Worm (Caenorhabditis elegans): ENCODE results near the gene nhr-234.
A peak's percentile ranks its signal among the peaks of the same experiment; 100 is the strongest.

Gene nhr-234

ce11 chrII:12666042-12666441 is 29.6 kb downstream of the nhr-234 start:
- TF ChIP-seq ceh-13 (GFP tag; optimal IDR thresholded peaks at IDR 0.05) (no peak), flt-1 (GFP tag; IDR thresholded peaks at IDR 0.05) (no peak), aly-1 (tag; optimal IDR thresholded peaks at IDR 0.05) (no peak), ceh-36 (tag; optimal IDR thresholded peaks at IDR 0.05) (no peak), tra-4 (tag; optimal IDR thresholded peaks at IDR 0.05) (no peak), tbx-11 (GFP tag; IDR thresholded peaks at IDR 0.05) (no peak), F13C5.2 (tag; optimal IDR thresholded peaks at IDR 0.05) (no peak), sea-1 (GFP tag; conservative IDR thresholded peaks at IDR 0.05) (no peak), hmbx-1 (tag; optimal IDR thresholded peaks at IDR 0.05) (no peak), pes-1 (GFP tag; IDR thresholded peaks at IDR 0.05) (no peak), B0310.2 (tag; optimal IDR thresholded peaks at IDR 0.05) (no peak), hnd-1 (tag; optimal IDR thresholded peaks at IDR 0.05) (no peak), hmg-4 (GFP tag; optimal IDR thresholded peaks at IDR 0.05) (no peak)

- no peak for TF ChIP-seq hnd-1 (tag; optimal IDR thresholded peaks at IDR 0.05)
- no peak for TF ChIP-seq ets-7 (tag; optimal IDR thresholded peaks at IDR 0.05)
- no peak for TF ChIP-seq F13C5.2 (tag; optimal IDR thresholded peaks at IDR 0.05)
- no peak for TF ChIP-seq B0310.2 (tag; optimal IDR thresholded peaks at IDR 0.05)
- no peak for TF ChIP-seq tbx-37 (GFP tag; conservative IDR thresholded peaks at IDR 0.05)
- no peak for TF ChIP-seq tra-4 (tag; optimal IDR thresholded peaks at IDR 0.05)
- no peak for TF ChIP-seq aly-1 (tag; optimal IDR thresholded peaks at IDR 0.05)
- TF ChIP-seq ama-1 (optimal IDR thresholded peaks at IDR 0.05), result no peak
- no peak for TF ChIP-seq sea-1 (GFP tag; conservative IDR thresholded peaks at IDR 0.05)
- no peak for TF ChIP-seq hmg-4 (GFP tag; optimal IDR thresholded peaks at IDR 0.05)
- TF ChIP-seq ceh-36 (tag; optimal IDR thresholded peaks at IDR 0.05), result no peak
These were observed 31.7 kb downstream of the nhr-234 start for ce11 chrII:12668148-12668547.

- TF ChIP-seq F13C5.2 (tag; optimal IDR thresholded peaks at IDR 0.05) (no peak), ceh-36 (tag; optimal IDR thresholded peaks at IDR 0.05) (peak; percentile 25), hmbx-1 (tag; optimal IDR thresholded peaks at IDR 0.05) (no peak)
These were observed 32.4 kb downstream of the nhr-234 start for ce11 chrII:12668874-12669273.

ce11 chrII:12669342-12669741 is 32.9 kb downstream of the nhr-234 start:
- TF ChIP-seq ceh-13 (GFP tag; optimal IDR thresholded peaks at IDR 0.05) (no peak), hmg-4 (GFP tag; optimal IDR thresholded peaks at IDR 0.05) (no peak), hmbx-1 (tag; optimal IDR thresholded peaks at IDR 0.05) (no peak), B0310.2 (tag; optimal IDR thresholded peaks at IDR 0.05) (no peak), pes-1 (GFP tag; IDR thresholded peaks at IDR 0.05) (no peak), ceh-36 (tag; optimal IDR thresholded peaks at IDR 0.05) (no peak), tra-4 (tag; optimal IDR thresholded peaks at IDR 0.05) (no peak)

DNA sequence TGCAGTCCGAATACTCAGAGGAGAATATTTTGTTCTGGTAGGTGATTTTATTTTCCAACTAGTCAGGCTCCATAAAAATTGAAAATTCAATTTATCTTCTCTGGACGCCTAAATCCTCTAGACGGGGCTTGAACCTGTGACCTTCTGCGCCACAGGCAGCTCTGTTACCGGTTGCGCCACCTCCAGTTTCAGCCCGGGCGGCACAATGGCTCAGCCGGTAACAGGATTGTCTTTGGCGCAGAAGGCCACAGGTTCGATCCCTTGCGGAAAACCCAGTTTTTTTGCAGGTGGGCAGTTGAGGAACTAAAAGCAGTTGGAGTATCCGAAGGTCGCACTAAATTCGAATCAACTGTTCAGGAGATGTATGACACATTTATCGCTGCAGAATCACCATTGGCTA is 33.4 kb downstream of the nhr-234 start:
- TF ChIP-seq tra-4 (tag; optimal IDR thresholded peaks at IDR 0.05) (no peak), flt-1 (GFP tag; IDR thresholded peaks at IDR 0.05) (no peak), hnd-1 (tag; optimal IDR thresholded peaks at IDR 0.05) (no peak), ceh-13 (GFP tag; optimal IDR thresholded peaks at IDR 0.05) (no peak), scrt-1 (GFP tag; IDR thresholded peaks at IDR 0.05) (no peak), aly-1 (tag; optimal IDR thresholded peaks at IDR 0.05) (no peak), ceh-36 (tag; optimal IDR thresholded peaks at IDR 0.05) (no peak), hmbx-1 (tag; optimal IDR thresholded peaks at IDR 0.05) (no peak), sea-1 (GFP tag; conservative IDR thresholded peaks at IDR 0.05) (no peak), ama-1 (optimal IDR thresholded peaks at IDR 0.05) (no peak), hmg-4 (GFP tag; optimal IDR thresholded peaks at IDR 0.05) (no peak)

DNA sequence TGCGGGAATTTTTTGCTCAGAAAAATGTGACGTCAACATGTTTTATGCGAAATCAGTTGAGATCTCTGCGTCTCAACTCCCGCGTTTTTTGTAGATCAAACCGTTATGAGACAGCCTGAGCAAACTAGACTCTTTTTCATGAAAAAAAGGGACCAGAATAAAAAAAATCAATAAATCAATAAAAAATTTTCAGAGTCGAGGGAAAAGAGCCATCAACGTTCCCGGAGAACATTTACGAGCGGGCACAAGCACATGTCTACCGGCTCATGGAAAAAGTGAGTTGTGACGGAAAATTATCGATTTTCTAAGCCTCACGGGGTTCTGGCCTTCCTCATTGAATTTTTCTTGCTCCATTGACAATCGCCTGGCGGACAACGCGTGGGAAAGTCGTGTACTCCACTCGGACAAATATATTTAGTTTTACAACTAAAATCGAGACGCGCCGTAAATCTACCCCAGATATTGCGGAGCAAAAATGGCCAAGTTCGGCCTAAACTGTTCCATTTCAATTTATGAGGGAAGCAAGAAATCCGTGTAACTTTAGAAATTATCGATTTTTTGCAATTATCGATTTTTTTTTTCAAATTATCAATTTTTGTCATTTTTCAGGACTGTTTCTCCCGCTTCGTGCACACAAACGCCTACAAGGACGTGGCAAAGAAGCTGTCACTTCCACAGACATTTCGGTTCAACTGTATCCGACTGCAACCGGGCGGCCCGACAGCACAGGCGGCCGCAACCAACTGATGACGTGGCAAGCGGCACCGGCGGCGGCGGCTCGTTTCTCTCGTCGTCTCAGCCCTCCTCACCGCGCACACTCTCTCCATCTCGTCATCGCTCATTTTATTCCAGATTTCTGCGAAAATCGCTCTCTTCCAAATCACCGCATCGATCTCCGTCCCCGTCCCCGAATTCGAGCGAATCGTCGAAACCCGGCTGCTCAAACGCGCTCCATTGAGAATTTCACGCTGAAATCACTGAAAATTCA is 34.7 kb downstream of the nhr-234 start:
- TF ChIP-seq aly-1 (tag; optimal IDR thresholded peaks at IDR 0.05) (no peak), tbx-37 (GFP tag; conservative IDR thresholded peaks at IDR 0.05) (no peak), ceh-36 (tag; optimal IDR thresholded peaks at IDR 0.05) (no peak), tbx-11 (GFP tag; IDR thresholded peaks at IDR 0.05) (no peak), ets-7 (tag; optimal IDR thresholded peaks at IDR 0.05) (no peak), hmg-4 (GFP tag; optimal IDR thresholded peaks at IDR 0.05) (no peak), pes-1 (GFP tag; IDR thresholded peaks at IDR 0.05) (no peak), ama-1 (optimal IDR thresholded peaks at IDR 0.05) (no peak), B0310.2 (tag; optimal IDR thresholded peaks at IDR 0.05) (no peak), flt-1 (GFP tag; IDR thresholded peaks at IDR 0.05) (no peak), sea-1 (GFP tag; conservative IDR thresholded peaks at IDR 0.05) (no peak), scrt-1 (GFP tag; IDR thresholded peaks at IDR 0.05) (no peak), hmbx-1 (tag; optimal IDR thresholded peaks at IDR 0.05) (no peak), F13C5.2 (tag; optimal IDR thresholded peaks at IDR 0.05) (no peak), hnd-1 (tag; optimal IDR thresholded peaks at IDR 0.05) (no peak)

DNA sequence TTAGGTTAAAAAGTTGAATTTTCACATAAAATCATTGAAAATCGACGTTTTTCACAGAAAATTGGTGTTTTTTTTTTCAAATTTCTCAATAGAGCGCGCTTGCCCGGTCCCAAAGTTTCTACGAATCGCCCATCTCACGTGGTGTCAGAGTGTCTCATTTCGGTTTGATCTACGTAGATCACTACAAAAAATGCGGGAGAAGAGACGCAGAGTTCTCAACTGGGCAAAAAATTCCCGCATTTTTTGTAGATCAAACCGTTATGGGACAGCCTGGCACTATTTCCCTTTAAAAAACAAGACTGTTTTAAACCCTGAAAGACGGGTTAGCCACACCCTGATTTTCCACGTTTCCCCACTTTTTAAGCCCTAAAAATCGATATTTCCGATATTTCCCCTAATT is 35.4 kb downstream of the nhr-234 start:
- TF ChIP-seq ceh-13 (GFP tag; optimal IDR thresholded peaks at IDR 0.05) (no peak), flt-1 (GFP tag; IDR thresholded peaks at IDR 0.05) (no peak), hmbx-1 (tag; optimal IDR thresholded peaks at IDR 0.05) (no peak), ama-1 (optimal IDR thresholded peaks at IDR 0.05) (no peak), ceh-36 (tag; optimal IDR thresholded peaks at IDR 0.05) (no peak), B0310.2 (tag; optimal IDR thresholded peaks at IDR 0.05) (no peak), hnd-1 (tag; optimal IDR thresholded peaks at IDR 0.05) (no peak), tbx-37 (GFP tag; conservative IDR thresholded peaks at IDR 0.05) (no peak), aly-1 (tag; optimal IDR thresholded peaks at IDR 0.05) (no peak), F13C5.2 (tag; optimal IDR thresholded peaks at IDR 0.05) (no peak), sea-1 (GFP tag; conservative IDR thresholded peaks at IDR 0.05) (no peak), scrt-1 (GFP tag; IDR thresholded peaks at IDR 0.05) (no peak), ets-7 (tag; optimal IDR thresholded peaks at IDR 0.05) (no peak)
